Fruit fly (Drosophila melanogaster): ENCODE results near the gene CG43057.
A peak's percentile ranks its signal among the peaks of the same experiment; 100 is the strongest.

CG43057 gene

DNA sequence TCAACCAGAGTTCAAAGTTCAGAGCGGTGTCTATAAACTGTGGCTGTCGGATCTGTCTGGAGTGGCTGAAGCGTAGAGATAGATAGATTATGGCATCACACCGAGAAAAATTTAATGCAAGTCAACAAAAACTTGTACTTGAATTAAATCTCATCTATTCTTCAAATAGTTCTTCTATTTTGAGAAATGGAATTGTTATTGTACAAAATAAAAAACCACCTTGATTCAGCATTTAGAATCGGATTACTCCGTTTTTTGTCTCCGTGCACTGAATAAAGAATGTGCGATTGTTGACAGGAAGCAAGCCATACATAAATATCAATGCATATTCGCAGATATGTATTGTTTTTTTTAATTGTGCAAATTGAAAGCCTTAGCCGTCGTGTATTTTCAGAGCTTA lies 14.2 kb downstream of the CG43057 start (continued):
- TF ChIP-seq Poxn (GFP tag; IDR thresholded peaks at IDR 0.05) (no peak), org-1 (GFP tag; optimal IDR thresholded peaks at IDR 0.05) (no peak), bigmax (GFP tag; optimal IDR thresholded peaks at IDR 0.05) (no peak), Opbp (GFP tag; IDR thresholded peaks at IDR 0.05; ENCODE audit: partially characterized antibody) (no peak), CG2202 (tag; optimal IDR thresholded peaks at IDR 0.05) (no peak), CG14860 (GFP tag; IDR thresholded peaks at IDR 0.05; ENCODE audit: partially characterized antibody) (no peak), dimm (GFP tag; IDR thresholded peaks at IDR 0.05) (no peak), shn (GFP tag; optimal IDR thresholded peaks at IDR 0.05) (no peak), CG12071 (GFP tag; optimal IDR thresholded peaks at IDR 0.05) (no peak), al (GFP tag; IDR thresholded peaks at IDR 0.05) (no peak), CG12104 (GFP tag; optimal IDR thresholded peaks at IDR 0.05) (no peak), pfk (GFP tag; optimal IDR thresholded peaks at IDR 0.05) (no peak), Kr (GFP tag; optimal IDR thresholded peaks at IDR 0.05) (no peak), CG3407 (GFP tag; optimal IDR thresholded peaks at IDR 0.05) (no peak), dmrt11E (tag; optimal IDR thresholded peaks at IDR 0.05) (peak; percentile 47), da (GFP tag; optimal IDR thresholded peaks at IDR 0.05) (no peak), en (GFP tag; optimal IDR thresholded peaks at IDR 0.05) (no peak), Spps (tag; optimal IDR thresholded peaks at IDR 0.05) (no peak), CG2116 (GFP tag; optimal IDR thresholded peaks at IDR 0.05) (no peak), CG2120 (GFP tag; optimal IDR thresholded peaks at IDR 0.05) (peak; percentile 54), inv (GFP tag; IDR thresholded peaks at IDR 0.05; ENCODE audit: partially characterized antibody) (no peak), crc (GFP tag; optimal IDR thresholded peaks at IDR 0.05) (no peak), CG4617 (GFP tag; optimal IDR thresholded peaks at IDR 0.05; ENCODE audit: borderline replicate concordance) (no peak), CG6683 (GFP tag; optimal IDR thresholded peaks at IDR 0.05) (no peak), ab (GFP tag; optimal IDR thresholded peaks at IDR 0.05) (no peak), CG3163 (GFP tag; optimal IDR thresholded peaks at IDR 0.05) (no peak), CG11696 (GFP tag; IDR thresholded peaks at IDR 0.05) (no peak), CG11504 (tag; optimal IDR thresholded peaks at IDR 0.05) (no peak), CG17802 (tag; optimal IDR thresholded peaks at IDR 0.05) (no peak), slbo (GFP tag; IDR thresholded peaks at IDR 0.05) (peak; percentile 68), CG10565 (GFP tag; optimal IDR thresholded peaks at IDR 0.05) (no peak), CG12299 (tag; optimal IDR thresholded peaks at IDR 0.05) (no peak), MBD-R2 (GFP tag; IDR thresholded peaks at IDR 0.05) (peak; percentile 11; the same call in 1 of the 2 replicates), ase (GFP tag; IDR thresholded peaks at IDR 0.05) (no peak), vfl (GFP tag; optimal IDR thresholded peaks at IDR 0.05) (no peak), chm (GFP tag; IDR thresholded peaks at IDR 0.05) (no peak), CG18764 (GFP tag; optimal IDR thresholded peaks at IDR 0.05) (no peak), bowl (GFP tag; IDR thresholded peaks at IDR 0.05) (no peak), unc-4 (GFP tag; IDR thresholded peaks at IDR 0.05; ENCODE audit: partially characterized antibody) (no peak), tup (GFP tag; optimal IDR thresholded peaks at IDR 0.05) (no peak), Sry-β (GFP tag; optimal IDR thresholded peaks at IDR 0.05) (no peak), BEAF-32 (GFP tag; optimal IDR thresholded peaks at IDR 0.05) (no peak), GATAe (GFP tag; conservative IDR thresholded peaks at IDR 0.05) (no peak), Hey (tag; optimal IDR thresholded peaks at IDR 0.05) (no peak), CG4730 (GFP tag; IDR thresholded peaks at IDR 0.05) (no peak), CG18619 (GFP tag; optimal IDR thresholded peaks at IDR 0.05) (no peak), Fer1 (GFP tag; optimal IDR thresholded peaks at IDR 0.05) (no peak), p53 (GFP tag; optimal IDR thresholded peaks at IDR 0.05) (no peak), fd3F (GFP tag; optimal IDR thresholded peaks at IDR 0.05) (no peak), cwo (GFP tag; optimal IDR thresholded peaks at IDR 0.05) (no peak), sug (tag; optimal IDR thresholded peaks at IDR 0.05) (no peak), CG15073 (GFP tag; optimal IDR thresholded peaks at IDR 0.05) (no peak)

Data from whole organism, embryonic.